Fruit fly (Drosophila melanogaster) whole organism, adult: ENCODE data around the gene CG12560.

Source experiments
- CG11617 ChIP-seq: fragments of 200-800 bp; sonication (Bioruptor generic); optimal IDR thresholded peaks from 2 replicates; lab custom pipeline; 2017; ENCODE audit warnings: mild to moderate bottlenecking, missing biosample characterization, missing genetic modification reagents, missing genetic modification characterization
- CG12768 ChIP-seq: fragments of 200-800 bp; sonication (Bioruptor generic); optimal IDR thresholded peaks from 2 replicates; lab custom pipeline; 2017; ENCODE audit warnings: missing biosample characterization, missing genetic modification characterization, mild to moderate bottlenecking, moderate library complexity, missing genetic modification reagents
- CG14711 ChIP-seq: fragments of 200-800 bp; sonication (Bioruptor generic); optimal IDR thresholded peaks from 2 replicates; lab custom pipeline; 2018; ENCODE audit warnings: missing biosample characterization, mild to moderate bottlenecking, missing genetic modification characterization, moderate library complexity
- CG1620 ChIP-seq: fragments of 200-800 bp; sonication (Bioruptor generic); optimal IDR thresholded peaks from 2 replicates; lab custom pipeline; 2016; ENCODE audit warnings: missing biosample characterization, missing genetic modification characterization
- CG33017 ChIP-seq: fragments of 200-800 bp; sonication (Bioruptor generic); optimal IDR thresholded peaks from 2 replicates; lab custom pipeline; 2018; ENCODE audit warnings: missing biosample characterization, mild to moderate bottlenecking, missing genetic modification characterization, moderate library complexity
- CG5204 ChIP-seq: fragments of 200-800 bp; sonication (Bioruptor generic); optimal IDR thresholded peaks from 2 replicates; lab custom pipeline; 2016; ENCODE audit warnings: missing biosample characterization, missing genetic modification characterization
- CG7045 ChIP-seq: fragments of 200-800 bp; sonication (Bioruptor generic); optimal IDR thresholded peaks from 2 replicates; lab custom pipeline; 2017; ENCODE audit warnings: missing biosample characterization, mild to moderate bottlenecking, missing genetic modification characterization
- CG7101 ChIP-seq: fragments of 200-800 bp; sonication (Bioruptor generic); optimal IDR thresholded peaks from 2 replicates; lab custom pipeline; 2018; ENCODE audit warnings: missing biosample characterization, mild to moderate bottlenecking, missing genetic modification characterization, moderate library complexity
- Clk ChIP-seq: fragments of 200-800 bp; sonication (Bioruptor generic); optimal IDR thresholded peaks from 2 replicates; lab custom pipeline; 2017; ENCODE audit warnings: missing biosample characterization, missing genetic modification characterization
- Crg-1 ChIP-seq: fragments of 200-800 bp; sonication (Bioruptor generic); optimal IDR thresholded peaks from 2 replicates; lab custom pipeline; 2016; ENCODE audit warnings: missing biosample characterization, missing genetic modification characterization
- Hr96 ChIP-seq: fragments of 200-800 bp; sonication (Bioruptor generic); optimal IDR thresholded peaks from 2 replicates; lab custom pipeline; 2016; ENCODE audit warnings: missing biosample characterization, missing genetic modification characterization
- Mnt ChIP-seq: fragments of 200-800 bp; sonication (Bioruptor generic); optimal IDR thresholded peaks from 2 replicates; lab custom pipeline; 2016; ENCODE audit warnings: missing biosample characterization, mild to moderate bottlenecking, missing genetic modification characterization
- bab1 ChIP-seq: fragments of 200-800 bp; sonication (Bioruptor generic); optimal IDR thresholded peaks from 3 replicates; lab custom pipeline; 2019; ENCODE audit warnings: missing biosample characterization, mild to moderate bottlenecking, missing genetic modification characterization, moderate library complexity
- cic ChIP-seq: fragments of 200-800 bp; sonication (Bioruptor generic); optimal IDR thresholded peaks from 2 replicates; lab custom pipeline; 2017; ENCODE audit warnings: missing biosample characterization, mild to moderate bottlenecking, missing genetic modification characterization, moderate library complexity
- cnc ChIP-seq, 2 experiments: fragments of >200 bp; optimal IDR thresholded peaks; 2 replicates each; lab custom pipeline; 2017
- kay ChIP-seq: fragments of 200-800 bp; sonication (Bioruptor generic); peaks from one replicate; lab custom pipeline; 2016; ENCODE audit warnings: missing biosample characterization, missing genetic modification characterization, borderline replicate concordance
- ovo ChIP-seq: fragments of 200-800 bp; sonication (Bioruptor generic); optimal IDR thresholded peaks from 2 replicates; lab custom pipeline; 2016; ENCODE audit warnings: missing biosample characterization, missing genetic modification characterization
- pad ChIP-seq: fragments of 200-800 bp; sonication (Bioruptor generic); optimal IDR thresholded peaks from 3 replicates; lab custom pipeline; 2017; ENCODE audit warnings: missing biosample characterization, missing genetic modification characterization, mild to moderate bottlenecking, moderate library complexity, missing genetic modification reagents
- tj ChIP-seq: fragments of 200-800 bp; sonication (Bioruptor generic); optimal IDR thresholded peaks from 3 replicates; lab custom pipeline; 2017; ENCODE audit warnings: missing biosample characterization, mild to moderate bottlenecking, missing genetic modification characterization, moderate library complexity
- toe ChIP-seq: fragments of 200-800 bp; sonication (Bioruptor generic); optimal IDR thresholded peaks from 2 replicates; lab custom pipeline; 2016; ENCODE audit warnings: missing biosample characterization, missing genetic modification characterization

Gene CG12560

DNA sequence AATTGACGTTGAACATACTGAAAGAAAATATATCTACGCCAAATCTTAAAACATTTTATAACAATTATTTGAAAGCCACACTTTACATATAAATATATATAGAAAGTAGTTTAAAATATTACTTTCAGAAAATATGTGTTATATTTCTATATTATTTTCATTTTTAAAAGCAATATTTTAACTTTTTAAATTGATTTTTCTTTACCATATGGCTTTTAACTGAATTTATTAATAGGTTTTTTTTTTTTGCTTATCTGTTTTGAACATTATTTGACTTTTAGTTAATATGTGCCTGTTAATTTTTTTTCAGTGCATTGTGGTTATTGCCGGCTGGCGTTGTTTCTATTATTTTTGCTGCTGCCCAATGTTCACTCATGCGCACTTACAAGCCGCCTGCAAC lies 41.2 kb downstream of the CG12560 start:
- TF ChIP-seq pad (GFP tag; lab: Kevin White, UChicago) (no peak), CG33017 (tag; lab: Kevin White, UChicago) (peak; percentile 35), CG5204 (peak; percentile 24), Mnt (GFP tag; lab: Kevin White, UChicago) (no peak), CG11617 (GFP tag; lab: Kevin White, UChicago) (peak; percentile 16), CG14711 (peak; percentile 50), CG7101 (peak; percentile 46), toe (GFP tag; lab: Kevin White, UChicago) (no peak), CG12768 (no peak), CG1620 (GFP tag; lab: Kevin White, UChicago) (no peak), tj (GFP tag; lab: Kevin White, UChicago) (no peak), Crg-1 (GFP tag; lab: Kevin White, UChicago) (no peak), ovo (GFP tag; lab: Kevin White, UChicago) (no peak), Hr96 (GFP tag; lab: Kevin White, UChicago) (no peak), CG7045 (GFP tag; lab: Kevin White, UChicago) (peak; percentile 61), cic (GFP tag; lab: Kevin White, UChicago) (no peak), Clk (GFP tag; lab: Kevin White, UChicago) (no peak), bab1 (GFP tag; lab: Kevin White, UChicago) (no peak), cnc (optimal IDR thresholded peaks at IDR 0.05; lab: Kevin White, UChicago) (no peak), kay (GFP tag; lab: Kevin White, UChicago) (no peak)

DNA sequence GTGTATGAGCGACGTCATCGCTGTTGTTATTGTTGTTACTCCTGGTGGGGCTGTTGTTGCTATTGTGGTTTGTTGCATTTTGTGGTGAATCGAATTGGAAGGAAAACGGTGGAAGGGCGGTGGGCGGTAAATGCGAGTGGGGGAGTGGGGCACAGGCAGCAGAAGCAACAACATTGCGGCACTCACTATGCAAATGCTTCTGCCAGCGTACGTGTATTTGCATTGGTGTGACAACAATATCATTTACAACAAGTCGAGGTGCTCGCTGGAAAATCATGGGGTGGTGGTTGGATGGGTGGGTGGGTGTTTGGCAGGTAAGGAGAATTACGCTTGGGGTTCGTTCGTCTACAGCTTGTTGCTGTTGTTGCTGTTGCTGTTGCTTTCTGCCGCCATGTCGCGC lies 41.6 kb downstream of the CG12560 start:
- no peak for TF ChIP-seq Hr96 (GFP tag; lab: Kevin White, UChicago)
- no peak for TF ChIP-seq tj (GFP tag; lab: Kevin White, UChicago)
- no peak for TF ChIP-seq CG11617 (GFP tag; lab: Kevin White, UChicago)
- no peak for TF ChIP-seq CG7101
- peak; percentile 78 for TF ChIP-seq CG12768
- TF ChIP-seq CG5204: no peak
- no peak for TF ChIP-seq bab1 (GFP tag; lab: Kevin White, UChicago)

DNA sequence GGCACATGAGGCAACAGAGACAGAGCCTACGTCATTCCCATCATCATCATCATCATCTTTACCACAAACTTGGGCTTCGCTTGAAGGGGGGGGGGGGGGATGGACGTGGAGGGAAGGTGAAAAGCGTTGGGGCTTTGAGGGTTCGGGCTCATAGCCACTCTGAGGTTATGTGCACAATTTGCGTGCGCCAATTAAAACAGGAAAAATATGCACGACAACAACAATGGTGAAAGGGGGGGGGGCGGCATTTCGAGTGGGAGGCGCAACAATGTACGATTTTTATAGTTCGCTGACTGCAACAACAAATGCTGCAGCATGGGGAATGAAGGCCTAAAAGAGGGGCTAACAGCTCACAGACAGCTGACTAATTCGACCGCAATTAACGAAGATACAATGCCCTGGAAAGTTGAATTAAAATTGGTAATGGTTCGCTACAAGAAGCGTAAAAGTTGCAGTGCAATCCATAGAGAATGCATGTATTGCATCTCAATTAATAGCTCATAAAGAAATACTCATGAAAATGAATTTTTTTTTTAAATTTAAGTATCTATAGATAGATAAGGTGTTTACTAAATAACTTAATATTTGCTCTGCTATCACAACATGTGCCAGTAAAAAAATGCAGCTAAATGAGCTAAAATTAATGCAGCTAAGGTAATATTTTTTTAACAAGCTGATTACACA lies 42.3 kb downstream of the CG12560 start:
- TF ChIP-seq kay (GFP tag; lab: Kevin White, UChicago): peak; percentile 40
- no peak for TF ChIP-seq Mnt (GFP tag; lab: Kevin White, UChicago)

dm6 chr2L:7966461-7966846 lies 42.8 kb downstream of the CG12560 start:
- TF ChIP-seq Mnt (GFP tag; lab: Kevin White, UChicago) (no peak), tj (GFP tag; lab: Kevin White, UChicago) (peak; percentile 95)

- TF ChIP-seq pad (GFP tag; lab: Kevin White, UChicago): no peak
- no peak for TF ChIP-seq ovo (GFP tag; lab: Kevin White, UChicago)
- TF ChIP-seq bab1 (GFP tag; lab: Kevin White, UChicago): peak; percentile 4
- TF ChIP-seq Clk (GFP tag; lab: Kevin White, UChicago): no peak
- no peak for TF ChIP-seq CG33017 (tag; lab: Kevin White, UChicago)
- peak; percentile 30 for TF ChIP-seq CG14711
- no peak for TF ChIP-seq kay (GFP tag; lab: Kevin White, UChicago)
- TF ChIP-seq CG12768: no peak
- TF ChIP-seq Mnt (GFP tag; lab: Kevin White, UChicago): peak; percentile 5
- no peak for TF ChIP-seq cic (GFP tag; lab: Kevin White, UChicago)
- no peak for TF ChIP-seq CG5204
- no peak for TF ChIP-seq cnc (optimal IDR thresholded peaks at IDR 0.05; lab: Kevin White, UChicago)
- no peak for TF ChIP-seq Crg-1 (GFP tag; lab: Kevin White, UChicago)
- TF ChIP-seq CG7101: no peak
- TF ChIP-seq CG7045 (GFP tag; lab: Kevin White, UChicago): no peak
- TF ChIP-seq tj (GFP tag; lab: Kevin White, UChicago): peak; percentile 85
- TF ChIP-seq CG11617 (GFP tag; lab: Kevin White, UChicago): peak; percentile 45
- TF ChIP-seq CG1620 (GFP tag; lab: Kevin White, UChicago): no peak
Measured at dm6 chr2L:7965808-7966460, 43.3 kb downstream of the CG12560 start.

DNA sequence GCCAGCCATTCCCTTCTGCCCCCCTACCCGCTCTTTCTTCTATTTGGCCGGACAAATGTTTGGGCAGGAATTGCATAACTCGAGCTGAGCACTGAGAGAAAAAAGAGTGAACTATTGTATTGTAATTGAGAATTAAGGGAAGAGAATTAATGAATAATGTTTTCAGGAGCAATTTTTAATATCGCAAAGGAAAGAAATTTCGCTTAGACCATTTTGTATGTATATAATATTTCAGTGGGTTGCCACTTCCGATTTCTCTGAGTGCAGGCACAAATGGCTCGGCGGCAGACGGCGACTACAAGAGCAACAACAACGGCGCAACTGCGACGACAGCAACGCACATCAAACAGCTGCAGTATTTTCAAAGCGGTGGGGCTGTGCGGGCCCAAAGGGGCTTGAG lies 44.7 kb downstream of the CG12560 start:
- no peak for TF ChIP-seq cnc (optimal IDR thresholded peaks at IDR 0.05; lab: Kevin White, UChicago)
- peak; percentile 22 for TF ChIP-seq bab1 (GFP tag; lab: Kevin White, UChicago)
- TF ChIP-seq CG5204: peak; percentile 38
- TF ChIP-seq CG12768: no peak
- TF ChIP-seq CG7101: no peak
- TF ChIP-seq Mnt (GFP tag; lab: Kevin White, UChicago): no peak

DNA sequence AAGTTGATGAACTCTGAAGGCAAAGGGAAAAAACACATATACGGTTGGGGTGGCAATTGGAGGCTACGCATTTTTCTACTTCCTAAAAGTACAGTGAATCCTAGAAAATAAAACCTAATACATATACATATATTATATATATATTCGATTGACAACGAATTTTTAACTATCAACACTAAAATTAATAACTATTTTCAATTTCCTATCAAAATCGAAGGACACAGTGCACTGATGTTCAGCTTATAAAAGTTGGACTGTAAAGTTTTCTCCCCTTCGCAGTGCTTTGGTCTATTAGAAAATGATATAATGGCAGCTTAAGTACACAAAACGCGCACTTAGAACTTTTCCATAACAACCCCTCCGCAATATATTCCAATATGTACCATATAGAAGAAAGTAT lies 46.4 kb downstream of the CG12560 start:
- no peak for TF ChIP-seq Mnt (GFP tag; lab: Kevin White, UChicago)
- no peak for TF ChIP-seq Clk (GFP tag; lab: Kevin White, UChicago)
- TF ChIP-seq CG7101: no peak
